Worm (Caenorhabditis elegans) whole organism, young adult: ENCODE results near the gene C44B7.7.

Experiments
- B0035.1 ChIP-seq: sonication (generic microtip); optimal IDR thresholded peaks from 2 replicates; lab custom pipeline; 2016; ENCODE audit warnings: missing genetic modification characterization, mild to moderate bottlenecking, missing compliant biosample characterization, missing genotype, missing genetic modification reagents
- F22D6.2 ChIP-seq: sonication (generic microtip); optimal IDR thresholded peaks from 2 replicates; lab custom pipeline; 2016; ENCODE audit warnings: mild to moderate bottlenecking, missing genetic modification characterization, missing compliant biosample characterization
- F37B4.10 ChIP-seq: fragments of 200-800 bp; sonication (Bioruptor generic); IDR thresholded peaks from 2 replicates; pipeline ENCODE4 v1.3.6; 2022; ENCODE audit warnings: missing genetic modification characterization, missing compliant biosample characterization
- T26A5.8 ChIP-seq: sonication (generic microtip); optimal IDR thresholded peaks from 2 replicates; lab custom pipeline; 2016; ENCODE audit warnings: missing genetic modification characterization, missing compliant biosample characterization
- Y53F4B.3 ChIP-seq: fragments of 200-800 bp; sonication (Bioruptor generic); IDR thresholded peaks from 2 replicates; pipeline ENCODE4 v1.3.6; 2022; ENCODE audit warnings: missing genetic modification reagents, missing genetic modification characterization, missing compliant biosample characterization
- Y56A3A.18 ChIP-seq: fragments of 200-800 bp; sonication (Bioruptor generic); IDR thresholded peaks from 2 replicates; pipeline ENCODE4 v1.3.6; 2022; ENCODE audit warnings: missing genetic modification reagents, missing genetic modification characterization, missing compliant biosample characterization
- Y79H2A.3 ChIP-seq: fragments of 200-800 bp; sonication (Bioruptor generic); conservative IDR thresholded peaks from 2 replicates; pipeline ENCODE4 v1.3.6; 2022; ENCODE audit warnings: missing genetic modification reagents, missing genetic modification characterization, missing compliant biosample characterization
- Y95B8A.8 ChIP-seq: fragments of 200-800 bp; sonication (Bioruptor generic); IDR thresholded peaks from 2 replicates; pipeline ENCODE4 v1.3.6; 2022; ENCODE audit warnings: missing genetic modification reagents, missing genetic modification characterization, missing compliant biosample characterization
- atf-7 ChIP-seq: sonication (generic microtip); optimal IDR thresholded peaks from 2 replicates; lab custom pipeline; 2017; ENCODE audit warnings: mild to moderate bottlenecking, missing genetic modification characterization, missing compliant biosample characterization
- attf-5 ChIP-seq: fragments of 200-800 bp; sonication (Bioruptor generic); optimal IDR thresholded peaks from 2 replicates; lab custom pipeline; 2018; ENCODE audit warnings: mild to moderate bottlenecking, missing genetic modification characterization, missing compliant biosample characterization
- cebp-1 ChIP-seq, 2 experiments: fragments of 200-800 bp in 1 of 2; sonication (Bioruptor generic) in 1 of 2; sonication (generic microtip) in 1 of 2; IDR thresholded peaks in 1 of 2; optimal IDR thresholded peaks in 1 of 2; 2 replicates each; pipeline versions ENCODE4 v1.3.6 to Lab custom; 2017 to 2022; ENCODE audit warnings: missing compliant biosample characterization in 2 of 2, missing genetic modification characterization in 2 of 2, mild to moderate bottlenecking in 1 of 2, missing genetic modification reagents in 1 of 2, moderate library complexity in 1 of 2
- dox-1 ChIP-seq: fragments of 200-800 bp; sonication (Bioruptor generic); IDR thresholded peaks from 2 replicates; pipeline ENCODE4 v1.3.6; 2022; ENCODE audit warnings: missing genetic modification reagents, missing genetic modification characterization, missing compliant biosample characterization
- egl-44 ChIP-seq: fragments of 200-800 bp; sonication (Bioruptor generic); IDR thresholded peaks from 2 replicates; pipeline ENCODE4 v1.3.6; 2022; ENCODE audit warnings: missing genetic modification reagents, missing genetic modification characterization, missing compliant biosample characterization
- egrh-3 ChIP-seq: fragments of 200-800 bp; sonication (Bioruptor generic); IDR thresholded peaks from 2 replicates; pipeline ENCODE4 v1.3.6; 2022; ENCODE audit warnings: missing genetic modification reagents, missing genetic modification characterization, missing compliant biosample characterization
- him-1 ChIP-seq: sonication (generic microtip); optimal IDR thresholded peaks from 2 replicates; lab custom pipeline; 2016; ENCODE audit warnings: missing genotype, missing genetic modification reagents, missing genetic modification characterization, missing compliant biosample characterization
- hmg-1.2 ChIP-seq: fragments of 200-800 bp; sonication (Bioruptor generic); IDR thresholded peaks from 2 replicates; pipeline ENCODE4 v1.3.6; 2022; ENCODE audit warnings: missing genetic modification reagents, missing genetic modification characterization, missing compliant biosample characterization
- let-526 ChIP-seq: fragments of 200-800 bp; sonication (Bioruptor generic); IDR thresholded peaks from 2 replicates; pipeline ENCODE4 v1.3.6; 2022; ENCODE audit warnings: missing genetic modification reagents, missing genetic modification characterization, missing compliant biosample characterization
- let-607 ChIP-seq, 2 experiments: fragments of 200-800 bp in 1 of 2; sonication (Bioruptor generic) in 1 of 2; sonication (generic microtip) in 1 of 2; optimal IDR thresholded peaks; 2 replicates each; lab custom pipeline; 2016 to 2018; ENCODE audit warnings: mild to moderate bottlenecking in 2 of 2, missing compliant biosample characterization in 2 of 2, missing genetic modification characterization in 2 of 2, moderate library complexity in 2 of 2, missing genotype in 1 of 2
- lin-26 ChIP-seq: fragments of 200-800 bp; sonication (Bioruptor generic); IDR thresholded peaks from 2 replicates; pipeline ENCODE4 v1.3.6; 2022; ENCODE audit warnings: missing genetic modification reagents, missing genetic modification characterization, missing compliant biosample characterization
- lin-40 ChIP-seq: sonication (generic microtip); optimal IDR thresholded peaks from 2 replicates; lab custom pipeline; 2016; ENCODE audit warnings: missing genetic modification characterization, mild to moderate bottlenecking, missing compliant biosample characterization, missing genotype, missing genetic modification reagents
- madf-6 ChIP-seq: fragments of 200-800 bp; sonication (Bioruptor generic); IDR thresholded peaks from 2 replicates; pipeline ENCODE4 v1.3.6; 2022; ENCODE audit warnings: missing genetic modification reagents, missing genetic modification characterization, missing compliant biosample characterization
- madf-8 ChIP-seq: fragments of 200-800 bp; sonication (Bioruptor generic); conservative IDR thresholded peaks from 2 replicates; pipeline ENCODE4 v1.3.6; 2022; ENCODE audit warnings: missing genetic modification reagents, missing genetic modification characterization, missing compliant biosample characterization
- mel-28 ChIP-seq: sonication (generic microtip); optimal IDR thresholded peaks from 2 replicates; lab custom pipeline; 2016; ENCODE audit warnings: borderline replicate concordance, mild to moderate bottlenecking, missing genetic modification characterization, missing compliant biosample characterization
- mes-4 ChIP-seq: sonication (generic microtip); optimal IDR thresholded peaks from 2 replicates; lab custom pipeline; 2016; ENCODE audit warnings: missing genotype, missing genetic modification characterization, missing compliant biosample characterization
- nfyb-1 ChIP-seq: fragments of 200-800 bp; sonication (Bioruptor generic); IDR thresholded peaks from 2 replicates; pipeline ENCODE4 v1.3.6; 2022; ENCODE audit warnings: missing genetic modification reagents, missing genetic modification characterization, missing compliant biosample characterization
- nhr-27 ChIP-seq: fragments of 200-800 bp; sonication (Bioruptor generic); optimal IDR thresholded peaks from 2 replicates; lab custom pipeline; 2018; ENCODE audit warnings: mild to moderate bottlenecking, missing genetic modification characterization, moderate library complexity, missing compliant biosample characterization
- nhr-80 ChIP-seq: sonication (generic microtip); optimal IDR thresholded peaks from 2 replicates; lab custom pipeline; 2016; ENCODE audit warnings: missing genetic modification characterization, missing compliant biosample characterization
- pbrm-1 ChIP-seq: fragments of 200-800 bp; sonication (Bioruptor generic); IDR thresholded peaks from 2 replicates; pipeline ENCODE4 v1.3.6; 2022; ENCODE audit warnings: missing genetic modification reagents, missing genetic modification characterization, missing compliant biosample characterization
- repo-1 ChIP-seq: sonication (generic microtip); optimal IDR thresholded peaks from 2 replicates; lab custom pipeline; 2017; ENCODE audit warnings: mild to moderate bottlenecking, missing genetic modification characterization, missing compliant biosample characterization
- rpc-1 ChIP-seq, 2 experiments: fragments of 150-350 bp in 1 of 2; sonication (generic microtip) in 1 of 2; optimal IDR thresholded peaks; 2 replicates each; lab custom pipeline; 2014 to 2018; ENCODE audit warnings: missing biosample characterization in 1 of 2, missing genetic modification characterization in 1 of 2, missing genetic modification reagents in 1 of 2, missing genotype in 1 of 2
- snpc-1.1 ChIP-seq: sonication (generic microtip); optimal IDR thresholded peaks from 2 replicates; lab custom pipeline; 2017; ENCODE audit warnings: missing genetic modification characterization, mild to moderate bottlenecking, missing compliant biosample characterization, antibody characterized with exemption, moderate library complexity, missing genotype, missing genetic modification reagents; ENCODE audit not compliant: insufficient read depth
- somi-1 ChIP-seq: fragments of 200-800 bp; sonication (Bioruptor generic); optimal IDR thresholded peaks from 2 replicates; lab custom pipeline; 2018; ENCODE audit warnings: mild to moderate bottlenecking, missing genetic modification characterization, missing compliant biosample characterization
- tbx-9 ChIP-seq: sonication (generic microtip); optimal IDR thresholded peaks from 2 replicates; lab custom pipeline; 2016; ENCODE audit warnings: borderline replicate concordance, missing genetic modification characterization, inconsistent platforms, missing compliant biosample characterization
- unc-62 ChIP-seq: fragments of 150-350 bp; optimal IDR thresholded peaks from 2 replicates; lab custom pipeline; 2014; ENCODE audit warnings: missing biosample characterization, missing genetic modification reagents, missing genetic modification characterization
- zfh-2 ChIP-seq: fragments of 200-800 bp; sonication (Bioruptor generic); conservative IDR thresholded peaks from 2 replicates; pipeline ENCODE4 v1.3.6; 2022; ENCODE audit warnings: missing genetic modification reagents, missing genetic modification characterization, missing compliant biosample characterization
- ztf-25 ChIP-seq: fragments of 200-800 bp; sonication (Bioruptor generic); IDR thresholded peaks from 2 replicates; pipeline ENCODE4 v1.3.6; 2022; ENCODE audit warnings: missing genetic modification reagents, missing genetic modification characterization, missing compliant biosample characterization
- ztf-28 ChIP-seq: fragments of 200-800 bp; sonication (Bioruptor generic); IDR thresholded peaks from 2 replicates; pipeline ENCODE4 v1.3.6; 2022; ENCODE audit warnings: missing genetic modification reagents, missing genetic modification characterization, missing compliant biosample characterization

The C44B7.7 gene

DNA sequence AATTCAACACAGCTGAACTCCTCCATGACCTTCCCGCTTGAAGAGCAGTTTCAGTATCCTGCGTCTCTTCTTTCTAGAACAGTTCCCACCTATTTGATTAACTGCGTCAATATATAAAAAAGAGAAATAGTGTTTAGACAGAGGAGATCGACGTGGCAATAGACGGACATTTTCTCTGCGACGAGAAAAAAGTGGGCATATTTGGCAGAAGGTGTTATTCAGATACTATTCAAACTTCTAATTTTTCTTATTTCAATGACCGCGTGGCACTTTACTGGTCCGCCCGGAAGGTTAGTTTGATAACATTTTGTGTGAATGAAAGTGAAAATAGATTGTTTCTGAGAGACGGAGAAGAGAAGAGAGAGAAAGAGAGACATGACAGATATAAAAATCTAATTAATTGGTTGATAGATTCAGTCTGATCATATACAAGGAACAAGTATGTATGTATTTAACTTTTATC is 32.0 kb downstream of the C44B7.7 start, which contains the start of gene tbc-6:
Gene tbc-6 (plus strand): TSS at position 208 of the 463 bp plus-strand sequence.
- TF ChIP-seq Y79H2A.3 (0 out of 2 replicates have a peak, but pooled peaks have one; percentile 34), nhr-80 (tag; lab: Kevin White, UChicago) (peak; percentile 51), lin-40 (tag; lab: Kevin White, UChicago) (peak; percentile 53), nhr-27 (tag; lab: Kevin White, UChicago) (no peak), tbx-9 (tag; lab: Kevin White, UChicago) (no peak), ztf-28 (GFP tag; lab: Robert Waterston, UW) (no peak), let-607 (tag; optimal IDR thresholded peaks at IDR 0.05; lab: Kevin White, UChicago) (peak in 1 of 2 experiments; percentile 16), attf-5 (peak; percentile 4), ztf-25 (no peak), dox-1 (GFP tag; lab: Robert Waterston, UW) (0 out of 2 replicates have a peak, but pooled peaks have one; percentile 19), cebp-1 (GFP tag; IDR thresholded peaks at IDR 0.05; lab: Robert Waterston, UW) (no peak), cebp-1 (tag; optimal IDR thresholded peaks at IDR 0.05; lab: Kevin White, UChicago) (peak; percentile 21), hmg-1.2 (GFP tag; lab: Robert Waterston, UW) (peak; percentile 31; the same call in 1 of the 2 replicates), lin-26 (GFP tag; lab: Robert Waterston, UW) (0 out of 2 replicates have a peak, but pooled peaks have one; percentile 40), Y95B8A.8 (0 out of 2 replicates have a peak, but pooled peaks have one; percentile 23), Y56A3A.18 (GFP tag; lab: Robert Waterston, UW) (0 out of 2 replicates have a peak, but pooled peaks have one; percentile 7), him-1 (tag; lab: Kevin White, UChicago) (peak; percentile 30), somi-1 (GFP tag; lab: Kevin White, UChicago) (peak; percentile 20), nfyb-1 (GFP tag; lab: Robert Waterston, UW) (0 out of 2 replicates have a peak, but pooled peaks have one; percentile 23)

DNA sequence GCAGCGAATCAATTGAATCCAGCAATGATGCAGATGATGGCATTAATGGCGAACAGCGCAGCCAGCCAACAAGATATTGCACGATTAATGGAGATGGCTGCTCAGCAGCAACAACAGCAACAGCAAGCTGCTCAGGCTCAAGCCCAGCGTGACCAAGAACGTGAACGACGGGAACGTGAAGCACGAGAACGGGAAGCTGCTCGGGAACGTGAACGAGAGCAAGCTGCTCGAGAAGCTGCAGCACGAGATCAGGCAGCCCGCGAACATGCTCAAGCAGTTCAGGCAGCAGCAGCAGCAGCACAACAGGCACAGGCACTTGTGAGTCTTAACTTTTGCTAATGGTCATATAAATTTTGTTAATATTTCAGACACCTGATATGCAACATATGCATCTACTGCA is 33.2 kb downstream of the C44B7.7 start:
- peak; percentile 47; the same call in 1 of the 2 replicates for TF ChIP-seq egrh-3 (GFP tag; lab: Robert Waterston, UW)
- TF ChIP-seq repo-1 (tag; lab: Kevin White, UChicago) = peak; percentile 10
- no peak for TF ChIP-seq rpc-1 (optimal IDR thresholded peaks at IDR 0.05; lab: Kevin White, UChicago)
- no peak for TF ChIP-seq rpc-1 (tag; optimal IDR thresholded peaks at IDR 0.05; lab: Kevin White, UChicago)
- peak; percentile 91 for TF ChIP-seq zfh-2
- 0 out of 2 replicates have a peak, but pooled peaks have one; percentile 26 for TF ChIP-seq nfyb-1 (GFP tag; lab: Robert Waterston, UW)
- TF ChIP-seq T26A5.8 = no peak

DNA sequence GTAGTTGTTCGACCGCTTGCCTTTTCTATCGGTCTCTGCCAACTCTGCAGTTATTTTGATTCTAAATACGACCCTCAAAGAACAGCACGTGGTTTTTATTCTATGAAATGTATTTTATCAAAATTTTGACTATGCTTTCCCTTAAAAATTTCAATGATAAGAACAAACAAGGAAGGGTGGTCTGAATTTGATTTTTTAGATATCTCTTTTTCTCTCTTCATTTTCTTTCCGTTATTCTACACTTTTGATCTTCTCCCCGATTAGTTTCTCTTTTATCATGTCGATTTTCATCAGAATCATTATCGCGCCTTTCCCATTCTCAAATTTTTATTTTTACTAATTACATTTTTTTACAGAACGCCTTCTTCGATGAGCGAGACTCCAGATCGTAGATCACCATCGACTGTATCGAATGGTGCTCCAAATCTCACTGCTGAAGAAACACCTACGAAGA is 34.9 kb downstream of the C44B7.7 start:
- TF ChIP-seq unc-62 (GFP tag; lab: Kevin White, UChicago) = no peak
- no peak for TF ChIP-seq F22D6.2 (tag; lab: Kevin White, UChicago)
- TF ChIP-seq B0035.1 (tag; lab: Kevin White, UChicago) = no peak
- TF ChIP-seq Y53F4B.3 = no peak
- TF ChIP-seq, all 124 proteins: peak for 0

DNA sequence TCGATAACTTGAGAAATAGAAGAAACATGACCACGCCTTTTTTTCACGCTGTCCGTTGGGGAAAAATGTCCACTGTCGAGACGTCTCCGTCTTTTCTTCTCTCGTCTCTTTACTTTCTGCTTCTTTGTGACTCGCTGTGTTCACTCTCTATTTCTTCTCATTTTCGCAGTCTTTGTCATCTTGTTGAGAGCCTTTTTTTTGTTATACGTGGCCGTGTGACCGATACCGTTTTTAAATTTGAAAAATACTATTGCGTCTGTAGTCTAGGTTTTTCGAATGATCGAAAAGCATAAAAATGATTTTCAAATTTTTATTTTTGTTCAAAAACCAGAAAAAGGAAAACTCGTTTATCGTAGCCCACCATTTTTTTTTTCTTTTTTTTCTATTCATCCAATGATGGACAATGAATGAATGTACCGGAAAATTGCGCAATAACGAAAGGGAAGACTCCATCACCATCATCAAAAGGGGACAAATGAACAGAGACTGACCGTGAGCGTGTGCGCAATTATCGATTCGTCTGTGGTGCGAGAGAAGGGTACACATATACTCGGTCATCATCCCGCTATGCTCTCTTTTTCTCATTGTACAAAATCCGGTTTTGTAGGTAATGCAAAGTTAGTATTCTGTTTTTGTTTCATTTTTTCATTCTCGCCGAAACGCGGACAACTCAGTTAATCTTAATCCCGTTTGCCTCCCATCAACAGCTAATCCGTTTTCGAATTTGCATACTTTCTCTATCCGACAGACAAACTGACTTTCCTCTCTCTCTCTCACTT is 35.6 kb downstream of the C44B7.7 start:
- TF ChIP-seq snpc-1.1 (tag; lab: Kevin White, UChicago) (no peak), mel-28 (tag; lab: Kevin White, UChicago) (no peak), pbrm-1 (GFP tag; lab: Robert Waterston, UW) (0 out of 2 replicates have a peak, but pooled peaks have one; percentile 18), madf-6 (GFP tag; lab: Robert Waterston, UW) (no peak), cebp-1 (GFP tag; IDR thresholded peaks at IDR 0.05; lab: Robert Waterston, UW) (no peak), cebp-1 (tag; optimal IDR thresholded peaks at IDR 0.05; lab: Kevin White, UChicago) (peak; percentile 1), let-526 (GFP tag; lab: Robert Waterston, UW) (no peak), atf-7 (no peak), madf-8 (GFP tag; lab: Robert Waterston, UW) (no peak), egl-44 (no peak), hmg-1.2 (GFP tag; lab: Robert Waterston, UW) (peak; percentile 16; the same call in 1 of the 2 replicates), tbx-9 (tag; lab: Kevin White, UChicago) (no peak), egrh-3 (GFP tag; lab: Robert Waterston, UW) (no peak), F37B4.10 (GFP tag; lab: Robert Waterston, UW) (no peak), mes-4 (tag; lab: Kevin White, UChicago) (no peak)
